Fruit fly (Drosophila melanogaster) whole organism, pupa: Measurements from ENCODE around the gene CG7054.

Experiments used
- CG12605 ChIP-seq: fragments of 200-800 bp; sonication (Bioruptor generic); IDR thresholded peaks from 2 replicates; pipeline ENCODE4 v1.3.6; 2022; ENCODE audit warnings: missing biosample characterization, missing genetic modification characterization
- CG13204 ChIP-seq: fragments of 200-800 bp; sonication (Bioruptor generic); optimal IDR thresholded peaks from 2 replicates; lab custom pipeline; 2018; ENCODE audit warnings: missing biosample characterization, mild to moderate bottlenecking, missing genetic modification characterization, moderate library complexity
- CG14655 ChIP-seq: fragments of 200-800 bp; sonication (Bioruptor generic); optimal IDR thresholded peaks from 3 replicates; lab custom pipeline; 2017; ENCODE audit warnings: mild to moderate bottlenecking, missing biosample characterization, missing genetic modification reagents, missing genetic modification characterization
- CG34367 ChIP-seq: fragments of 200-800 bp; sonication (Bioruptor generic); optimal IDR thresholded peaks from 2 replicates; lab custom pipeline; 2018; ENCODE audit warnings: missing biosample characterization, mild to moderate bottlenecking, missing genetic modification characterization
- CG8159 ChIP-seq: fragments of 200-800 bp; sonication (Bioruptor generic); optimal IDR thresholded peaks from 3 replicates; lab custom pipeline; 2018; ENCODE audit warnings: missing biosample characterization, mild to moderate bottlenecking, missing genetic modification characterization, moderate library complexity
- CG8301 ChIP-seq: fragments of 200-800 bp; sonication (Bioruptor generic); optimal IDR thresholded peaks from 2 replicates; lab custom pipeline; 2018; ENCODE audit warnings: missing biosample characterization, mild to moderate bottlenecking, missing genetic modification characterization
- CG9948 ChIP-seq: fragments of 200-800 bp; sonication (Bioruptor generic); optimal IDR thresholded peaks from 2 replicates; lab custom pipeline; 2018; ENCODE audit warnings: missing biosample characterization, mild to moderate bottlenecking, missing genetic modification characterization, moderate library complexity
- D1 ChIP-seq: fragments of 200-800 bp; sonication (Bioruptor generic); optimal IDR thresholded peaks from 2 replicates; lab custom pipeline; 2018; ENCODE audit warnings: missing biosample characterization, mild to moderate bottlenecking, missing genetic modification characterization, moderate library complexity
- EcR ChIP-seq: fragments of 200-800 bp; sonication (Bioruptor generic); optimal IDR thresholded peaks from 3 replicates; lab custom pipeline; 2019; ENCODE audit warnings: missing biosample characterization, missing genetic modification characterization, mild to moderate bottlenecking, moderate library complexity, missing genetic modification reagents
- Pif1A ChIP-seq: fragments of 200-800 bp; sonication (Bioruptor generic); optimal IDR thresholded peaks from 3 replicates; lab custom pipeline; 2016; ENCODE audit warnings: missing biosample characterization, missing genetic modification characterization
- Pif1B ChIP-seq: fragments of 200-800 bp; sonication (Bioruptor generic); optimal IDR thresholded peaks from 3 replicates; lab custom pipeline; 2016; ENCODE audit warnings: missing biosample characterization, missing genetic modification characterization
- Snoo ChIP-seq: fragments of 200-800 bp; sonication (Bioruptor generic); optimal IDR thresholded peaks from 3 replicates; lab custom pipeline; 2017; ENCODE audit warnings: missing biosample characterization, mild to moderate bottlenecking, missing genetic modification characterization, inconsistent platforms
- gl ChIP-seq: fragments of 200-800 bp; sonication (Bioruptor generic); optimal IDR thresholded peaks from 2 replicates; lab custom pipeline; 2018; ENCODE audit warnings: missing biosample characterization, mild to moderate bottlenecking, missing genetic modification characterization
- rn ChIP-seq: fragments of 200-800 bp; sonication (Bioruptor generic); IDR thresholded peaks from 2 replicates; pipeline ENCODE4 v1.3.6; 2022; ENCODE audit warnings: missing biosample characterization, missing genetic modification characterization

dm6 chr3R:22483537-22483936, 18.8 kb downstream of the CG7054 start:
- no peak for TF ChIP-seq CG9948 (tag; lab: Kevin White, UChicago)
- no peak for TF ChIP-seq Pif1B (GFP tag; lab: Kevin White, UChicago)
- TF ChIP-seq rn, result no peak
- TF ChIP-seq CG12605 (GFP tag; lab: Robert Waterston, UW), result no peak
- TF ChIP-seq EcR (GFP tag; lab: Kevin White, UChicago), result no peak
- no peak for TF ChIP-seq CG8159 (tag; lab: Kevin White, UChicago)
- TF ChIP-seq D1 (tag; lab: Kevin White, UChicago), result no peak
- TF ChIP-seq Snoo (tag; lab: Kevin White, UChicago), result no peak
- TF ChIP-seq CG8301 (tag; lab: Kevin White, UChicago), result no peak
- no peak for TF ChIP-seq Pif1A (GFP tag; lab: Kevin White, UChicago)
- TF ChIP-seq CG34367 (tag; lab: Kevin White, UChicago), result no peak
- no peak for TF ChIP-seq CG13204 (GFP tag; lab: Kevin White, UChicago)
- no peak for TF ChIP-seq CG14655
- no peak for TF ChIP-seq gl (tag; lab: Kevin White, UChicago)
